Worm (Caenorhabditis elegans) whole organism, L2 larva: ENCODE results near the gene H03G16.6.

Experiments used
- crh-2 ChIP-seq: sonication (generic microtip); optimal IDR thresholded peaks from 2 replicates; lab custom pipeline; 2017; ENCODE audit warnings: missing biosample characterization, missing genetic modification characterization
- lin-39 ChIP-seq: fragments of 150-350 bp; optimal IDR thresholded peaks from 2 replicates; lab custom pipeline; 2014; ENCODE audit warnings: missing biosample characterization, missing genetic modification reagents, missing genetic modification characterization
- nhr-11 ChIP-seq: fragments of 150-350 bp; optimal IDR thresholded peaks from 2 replicates; lab custom pipeline; 2014; ENCODE audit warnings: missing biosample characterization, missing genetic modification characterization
- nhr-237 ChIP-seq: fragments of 150-350 bp; optimal IDR thresholded peaks from 2 replicates; lab custom pipeline; 2014; ENCODE audit warnings: missing biosample characterization, missing genetic modification characterization

DNA sequence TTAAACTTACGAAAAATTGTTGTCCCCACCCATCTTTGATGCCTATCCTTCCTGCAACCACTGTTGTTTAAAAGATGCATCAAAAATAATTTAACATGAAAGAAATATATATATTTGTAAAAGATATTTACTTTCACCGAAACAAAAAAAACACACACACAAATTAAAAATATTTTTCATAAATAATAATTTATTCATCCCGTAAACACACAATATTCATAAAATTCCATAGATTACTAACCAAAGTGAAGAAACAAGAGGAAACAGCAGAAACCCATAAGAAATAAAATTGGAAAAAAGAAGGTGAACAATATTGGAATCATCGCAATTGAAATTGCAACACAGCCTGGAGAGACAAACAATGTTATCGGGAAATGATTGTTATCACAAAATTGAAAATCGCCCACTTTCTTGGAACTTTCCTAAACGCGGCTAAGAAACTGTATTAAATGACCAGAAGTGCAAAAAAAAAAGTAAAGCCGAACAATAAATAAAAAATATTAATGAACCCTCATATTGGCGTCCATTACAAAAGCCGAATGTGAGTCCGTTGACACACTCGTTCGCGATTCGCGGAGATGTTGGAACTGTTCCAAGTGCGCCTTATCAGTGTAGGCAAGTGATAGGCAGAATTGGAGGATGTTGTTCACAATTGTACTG lies 48.5 kb upstream of the H03G16.6 start, which contains the start of gene slc-25A18.1:
- no peak for TF ChIP-seq crh-2 (tag; lab: Kevin White, UChicago)
- no peak for TF ChIP-seq nhr-237 (tag; lab: Kevin White, UChicago)
- no peak for TF ChIP-seq lin-39 (tag; lab: Kevin White, UChicago)
- no peak for TF ChIP-seq nhr-11
